Fruit fly (Drosophila melanogaster): ENCODE data around the gene Or85e.

DNA sequence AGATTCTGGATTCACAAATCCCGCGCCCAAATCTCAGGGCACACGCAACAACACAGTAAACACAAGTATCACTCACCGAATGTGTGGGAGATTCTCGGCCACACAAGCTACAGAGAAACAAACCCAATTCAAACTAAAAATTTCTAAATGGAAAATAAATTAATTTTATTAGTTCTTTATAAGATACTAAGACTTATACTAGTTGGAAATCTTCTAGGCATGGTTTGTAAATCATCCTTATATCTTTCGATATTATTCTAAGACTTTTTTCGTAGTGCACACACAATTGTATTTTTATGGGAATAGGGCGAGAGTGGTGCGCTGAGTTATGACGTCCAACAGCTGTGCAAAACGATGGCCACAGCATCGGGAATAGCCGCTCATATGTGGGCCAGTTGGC, 16.6 kb downstream of the Or85e start:
- TF ChIP-seq EcR (GFP tag; optimal IDR thresholded peaks at IDR 0.05) (no peak), CG12605 (GFP tag; IDR thresholded peaks at IDR 0.05) (no peak), gl (tag; optimal IDR thresholded peaks at IDR 0.05) (no peak), CG4496 (GFP tag; IDR thresholded peaks at IDR 0.05) (no peak), D1 (tag; optimal IDR thresholded peaks at IDR 0.05) (no peak), CG14655 (GFP tag; optimal IDR thresholded peaks at IDR 0.05) (no peak), CG13204 (GFP tag; optimal IDR thresholded peaks at IDR 0.05) (no peak), CG8301 (tag; optimal IDR thresholded peaks at IDR 0.05) (no peak), rn (GFP tag; IDR thresholded peaks at IDR 0.05) (no peak), CG9948 (tag; optimal IDR thresholded peaks at IDR 0.05) (no peak), CG15710 (tag; optimal IDR thresholded peaks at IDR 0.05) (no peak)
